Worm (Caenorhabditis elegans) whole organism, midembryonic: ENCODE data around the gene F23D12.1.

Experiments used
- T22C8.4 ChIP-seq: fragments of 200-800 bp; sonication (Bioruptor generic); IDR thresholded peaks from 2 replicates; pipeline ENCODE4 v1.3.6; 2022; ENCODE audit warnings: missing genetic modification characterization, missing compliant biosample characterization
- ref-1 ChIP-seq: fragments of 200-800 bp; sonication (Bioruptor generic); conservative IDR thresholded peaks from 2 replicates; pipeline ENCODE4 v1.3.6; 2022; ENCODE audit warnings: missing genetic modification reagents, missing genetic modification characterization, missing compliant biosample characterization
- tab-1 ChIP-seq: fragments of 200-800 bp; sonication (Bioruptor generic); IDR thresholded peaks from 2 replicates; pipeline ENCODE4 v1.3.6; 2022; ENCODE audit warnings: missing genetic modification characterization, missing compliant biosample characterization
- ztf-23 ChIP-seq: fragments of 200-800 bp; sonication (Bioruptor generic); IDR thresholded peaks from 2 replicates; pipeline ENCODE4 v1.3.6; 2022; ENCODE audit warnings: missing genetic modification reagents, missing genetic modification characterization, missing compliant biosample characterization

Gene F23D12.1

ce11 chrX:14382951-14383350 lies 45.0 kb downstream of the F23D12.1 start, which contains the start of gene Y60A9.3:
Gene Y60A9.3 (plus strand): TSS chrX:14383251.
- TF ChIP-seq tab-1, result no peak
- no peak for TF ChIP-seq ztf-23 (GFP tag; lab: Robert Waterston, UW)
- TF ChIP-seq ref-1 (GFP tag; lab: Robert Waterston, UW), result no peak

DNA sequence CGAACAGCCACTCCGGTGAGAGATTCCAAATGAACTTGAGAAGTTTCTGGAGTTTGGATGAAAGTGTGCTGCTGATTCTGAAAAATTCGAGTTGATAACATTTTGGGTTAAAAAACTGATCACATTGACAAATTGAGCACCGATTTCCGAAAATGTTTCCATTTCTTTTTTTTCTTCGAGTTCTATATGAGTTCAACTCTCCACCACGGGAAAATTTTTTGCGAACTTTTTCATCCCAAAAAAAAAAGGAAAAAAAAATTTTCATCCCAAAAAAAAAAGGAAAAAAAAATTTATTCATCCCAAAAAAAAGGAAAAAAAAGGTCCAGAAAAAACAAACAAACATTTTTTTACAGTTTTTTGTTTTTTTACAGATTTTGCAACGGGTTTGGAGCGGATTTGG lies 50.8 kb downstream of the F23D12.1 start, which contains the start of gene Y60A9A.1:
Y60A9A.1 (minus strand) TSS at position 101 of the 400 bp plus-strand sequence.
- TF ChIP-seq T22C8.4 (GFP tag; lab: Robert Waterston, UW), result no peak
